Worm (Caenorhabditis elegans): ENCODE data around the gene B0001.7.
A peak's percentile ranks its signal among the peaks of the same experiment; 100 is the strongest.

B0001.7 gene

ce11 chrIV:12202000-12202399, 48.0 kb upstream of the B0001.7 start:
- TF ChIP-seq lir-1 (GFP tag; conservative IDR thresholded peaks at IDR 0.05) (no peak), B0336.3 (GFP tag; IDR thresholded peaks at IDR 0.05) (no peak), ceh-40 (GFP tag; IDR thresholded peaks at IDR 0.05) (no peak), hmg-1.2 (GFP tag; IDR thresholded peaks at IDR 0.05) (no peak), zim-3 (tag; optimal IDR thresholded peaks at IDR 0.05) (no peak), F23B12.7 (tag; optimal IDR thresholded peaks at IDR 0.05; ENCODE audit: insufficient read depth) (no peak), ceh-79 (tag; optimal IDR thresholded peaks at IDR 0.05) (no peak), akir-1 (GFP tag; optimal IDR thresholded peaks at IDR 0.05) (no peak), Y56A3A.18 (GFP tag; IDR thresholded peaks at IDR 0.05) (peak; percentile 26; the same call in 1 of the 2 replicates), F49E8.2 (tag; optimal IDR thresholded peaks at IDR 0.05; ENCODE audit: insufficient read depth) (no peak), gei-17 (GFP tag; optimal IDR thresholded peaks at IDR 0.05) (no peak), tlf-1 (GFP tag; optimal IDR thresholded peaks at IDR 0.05) (no peak), unc-62 (GFP tag; optimal IDR thresholded peaks at IDR 0.05) (no peak), dpl-1 (GFP tag; optimal IDR thresholded peaks at IDR 0.05) (no peak), nfya-2 (GFP tag; IDR thresholded peaks at IDR 0.05) (no peak), ztf-22 (GFP tag; optimal IDR thresholded peaks at IDR 0.05) (no peak), lag-1 (GFP tag; IDR thresholded peaks at IDR 0.05) (no peak), cebp-2 (GFP tag; IDR thresholded peaks at IDR 0.05) (peak; percentile 73; the same call in 1 of the 2 replicates), sdz-38 (tag; optimal IDR thresholded peaks at IDR 0.05) (no peak), madf-8 (GFP tag; conservative IDR thresholded peaks at IDR 0.05) (no peak), ceh-91 (GFP tag; IDR thresholded peaks at IDR 0.05) (no peak), attf-6 (GFP tag; IDR thresholded peaks at IDR 0.05) (no peak), nfya-1 (tag; optimal IDR thresholded peaks at IDR 0.05; ENCODE audit: borderline replicate concordance, insufficient read depth) (no peak), F37B4.10 (GFP tag; IDR thresholded peaks at IDR 0.05) (no peak), lin-26 (GFP tag; IDR thresholded peaks at IDR 0.05) (no peak), C06A6.2 (GFP tag; conservative IDR thresholded peaks at IDR 0.05) (no peak), lin-54 (GFP tag; optimal IDR thresholded peaks at IDR 0.05) (no peak), F33H1.4 (GFP tag; IDR thresholded peaks at IDR 0.05) (no peak), chd-7 (tag; optimal IDR thresholded peaks at IDR 0.05) (no peak), bed-1 (GFP tag; IDR thresholded peaks at IDR 0.05) (0 out of 2 replicates have a peak, but pooled peaks have one; percentile 66), hlh-26 (GFP tag; conservative IDR thresholded peaks at IDR 0.05) (no peak), nfyb-1 (GFP tag; IDR thresholded peaks at IDR 0.05) (0 out of 2 replicates have a peak, but pooled peaks have one; percentile 9)

DNA sequence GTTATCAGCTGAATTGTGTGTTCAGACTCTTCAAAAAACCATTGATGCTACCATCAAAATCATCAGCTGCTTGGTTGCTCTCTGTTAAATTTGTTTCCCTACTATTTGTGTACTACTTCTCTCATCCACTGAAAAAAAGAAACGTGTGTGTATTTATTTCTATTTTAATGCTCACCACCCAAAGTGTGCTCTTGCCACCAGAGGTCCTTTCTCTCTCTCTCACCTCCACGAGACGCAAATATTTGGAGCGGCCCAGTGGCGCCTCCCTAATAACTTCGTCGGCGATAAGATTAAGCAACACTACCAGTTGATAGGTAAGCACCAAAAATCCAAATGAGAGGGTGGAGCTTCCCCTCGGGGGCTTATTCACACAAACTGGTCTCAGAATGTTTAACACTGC, 46.8 kb upstream of the B0001.7 start:
- TF ChIP-seq zfh-2 (GFP tag; conservative IDR thresholded peaks at IDR 0.05) = 0 out of 2 replicates have a peak, but pooled peaks have one; percentile 26
- no peak for TF ChIP-seq lag-1 (GFP tag; IDR thresholded peaks at IDR 0.05)
- peak; percentile 21; the same call in 1 of the 2 replicates for TF ChIP-seq egl-44 (GFP tag; IDR thresholded peaks at IDR 0.05)
- TF ChIP-seq nfya-1 (tag; optimal IDR thresholded peaks at IDR 0.05; ENCODE audit: borderline replicate concordance, insufficient read depth) = no peak
- TF ChIP-seq lin-35 (GFP tag; optimal IDR thresholded peaks at IDR 0.05) = no peak
- TF ChIP-seq ztf-22 (GFP tag; optimal IDR thresholded peaks at IDR 0.05) = no peak
- TF ChIP-seq Y79H2A.3 (GFP tag; conservative IDR thresholded peaks at IDR 0.05) = no peak

- no peak for TF ChIP-seq F33H1.4 (GFP tag; IDR thresholded peaks at IDR 0.05)
- no peak for TF ChIP-seq ama-1 (optimal IDR thresholded peaks at IDR 0.05)
- TF ChIP-seq ama-1 (GFP tag; optimal IDR thresholded peaks at IDR 0.05) = no peak
- no peak for TF ChIP-seq F49E8.2 (tag; optimal IDR thresholded peaks at IDR 0.05; ENCODE audit: insufficient read depth)
- no peak for TF ChIP-seq ztf-3 (GFP tag; optimal IDR thresholded peaks at IDR 0.05)
- peak; percentile 64 for TF ChIP-seq B0336.3 (GFP tag; IDR thresholded peaks at IDR 0.05)
- no peak for TF ChIP-seq repo-1 (tag; optimal IDR thresholded peaks at IDR 0.05)
- no peak for TF ChIP-seq pha-4 (tag; optimal IDR thresholded peaks at IDR 0.05)
- TF ChIP-seq atf-7 (tag; optimal IDR thresholded peaks at IDR 0.05) = peak; percentile 5
- TF ChIP-seq ztf-18 (tag; optimal IDR thresholded peaks at IDR 0.05) = no peak
- no peak for TF ChIP-seq snpc-1.3 (tag; optimal IDR thresholded peaks at IDR 0.05; ENCODE audit: insufficient read depth)
- TF ChIP-seq cebp-1 (GFP tag; IDR thresholded peaks at IDR 0.05) = no peak
- TF ChIP-seq cebp-1 (tag; optimal IDR thresholded peaks at IDR 0.05) = peak; percentile 43
- 0 out of 2 replicates have a peak, but pooled peaks have one; percentile 30 for TF ChIP-seq nfyb-1 (GFP tag; IDR thresholded peaks at IDR 0.05)
- TF ChIP-seq somi-1 (GFP tag; optimal IDR thresholded peaks at IDR 0.05) = no peak
Observed at ce11 chrIV:12199538-12200158, 45.6 kb upstream of the B0001.7 start.
